Worm (Caenorhabditis elegans) whole organism, L4/young adult: ENCODE measurements around the gene igdb-3.

Source experiments
- W03F9.2 ChIP-seq: fragments of 150-350 bp; optimal IDR thresholded peaks from 2 replicates; lab custom pipeline; 2014; ENCODE audit warnings: missing biosample characterization, missing genetic modification characterization
- dao-5 ChIP-seq: sonication (generic microtip); optimal IDR thresholded peaks from 2 replicates; lab custom pipeline; 2016; ENCODE audit warnings: missing genotype, missing genetic modification characterization, moderate library complexity, missing compliant biosample characterization
- him-1 ChIP-seq: sonication (generic microtip); optimal IDR thresholded peaks from 2 replicates; lab custom pipeline; 2016; ENCODE audit warnings: missing genotype, missing genetic modification reagents, missing genetic modification characterization, missing compliant biosample characterization

The igdb-3 gene

ce11 chrX:6365715-6366114 lies 19.6 kb upstream of the igdb-3 start, which contains the start of gene C03B1.3:
Gene C03B1.3, plus strand, starts transcription at chrX:6366015.
- TF ChIP-seq dao-5 (tag; lab: Kevin White, UChicago) (no peak), W03F9.2 (tag; lab: Kevin White, UChicago) (no peak), him-1 (no peak)

ce11 chrX:6369717-6370116 lies 15.6 kb upstream of the igdb-3 start, which contains the start of gene C03B1.2:
Gene C03B1.2, plus strand, starts transcription at chrX:6370017.
- TF ChIP-seq him-1 (no peak), dao-5 (tag; lab: Kevin White, UChicago) (no peak), W03F9.2 (tag; lab: Kevin White, UChicago) (no peak)

ce11 chrX:6371192-6372116 lies 13.8 kb upstream of the igdb-3 start:
- TF ChIP-seq dao-5 (tag; lab: Kevin White, UChicago), result peak; percentile 64
- no peak for TF ChIP-seq him-1
- TF ChIP-seq W03F9.2 (tag; lab: Kevin White, UChicago), result peak; percentile 3

- no peak for TF ChIP-seq W03F9.2 (tag; lab: Kevin White, UChicago)
- no peak for TF ChIP-seq him-1
- no peak for TF ChIP-seq dao-5 (tag; lab: Kevin White, UChicago)
Observed at ce11 chrX:6373348-6373747, 11.9 kb upstream of the igdb-3 start, which contains the start of gene C03B1.17. Gene C03B1.17, plus strand, starts transcription at chrX:6373648.

- no peak for TF ChIP-seq him-1
- TF ChIP-seq W03F9.2 (tag; lab: Kevin White, UChicago), result no peak
- no peak for TF ChIP-seq dao-5 (tag; lab: Kevin White, UChicago)
Observed at ce11 chrX:6374451-6374850, 10.8 kb upstream of the igdb-3 start, which contains the start of gene C03B1.1. Gene C03B1.1, plus strand, starts transcription at chrX:6374751.

- TF ChIP-seq dao-5 (tag; lab: Kevin White, UChicago) (no peak), W03F9.2 (tag; lab: Kevin White, UChicago) (no peak), him-1 (no peak)
Observed at ce11 chrX:6377634-6378288, 7.5 kb upstream of the igdb-3 start, which contains the start of gene lmp-1. Gene lmp-1, minus strand, starts transcription at chrX:6377684.

- TF ChIP-seq him-1 (peak; percentile 47), dao-5 (tag; lab: Kevin White, UChicago) (no peak)
Observed at ce11 chrX:6378363-6378762, 6.9 kb upstream of the igdb-3 start.

ce11 chrX:6382930-6383329 lies 2.4 kb upstream of the igdb-3 start:
- TF ChIP-seq dao-5 (tag; lab: Kevin White, UChicago) (no peak), W03F9.2 (tag; lab: Kevin White, UChicago) (no peak), him-1 (no peak)

- TF ChIP-seq dao-5 (tag; lab: Kevin White, UChicago) (no peak), him-1 (no peak), W03F9.2 (tag; lab: Kevin White, UChicago) (no peak)
Observed at ce11 chrX:6384537-6384936, 748 bp upstream of the igdb-3 start.

- TF ChIP-seq dao-5 (tag; lab: Kevin White, UChicago) (no peak), him-1 (no peak), W03F9.2 (tag; lab: Kevin White, UChicago) (no peak)
Observed at ce11 chrX:6388639-6389038, 3.4 kb downstream of the igdb-3 start.

- TF ChIP-seq W03F9.2 (tag; lab: Kevin White, UChicago) (no peak), him-1 (no peak), dao-5 (tag; lab: Kevin White, UChicago) (no peak)
Observed at ce11 chrX:6391491-6391890, 6.2 kb downstream of the igdb-3 start, which contains the start of gene igcm-2. Gene igcm-2, minus strand, starts transcription at chrX:6391591.

ce11 chrX:6399450-6399849 lies 14.2 kb downstream of the igdb-3 start:
- no peak for TF ChIP-seq W03F9.2 (tag; lab: Kevin White, UChicago)
- TF ChIP-seq him-1, result no peak
- TF ChIP-seq dao-5 (tag; lab: Kevin White, UChicago), result no peak

ce11 chrX:6403122-6403521 lies 17.8 kb downstream of the igdb-3 start, which contains the start of gene glt-4:
Gene glt-4, plus strand, starts transcription at chrX:6403422.
- TF ChIP-seq him-1 (no peak), W03F9.2 (tag; lab: Kevin White, UChicago) (no peak)

ce11 chrX:6405905-6406304 lies 20.6 kb downstream of the igdb-3 start:
- no peak for TF ChIP-seq dao-5 (tag; lab: Kevin White, UChicago)
- no peak for TF ChIP-seq him-1
